Fruit fly (Drosophila melanogaster): ENCODE measurements around the gene Dhdds.

Dhdds gene

dm6 chrX:7900659-7901058 is 32.5 kb downstream of the Dhdds start:
- TF ChIP-seq dl (GFP tag; optimal IDR thresholded peaks at IDR 0.05; ENCODE audit: insufficient read depth in 1 of 2, partially characterized antibody in 2 of 2) = no peak
- TF ChIP-seq sv (GFP tag; optimal IDR thresholded peaks at IDR 0.05) = no peak
- no peak for TF ChIP-seq dmrt93B (GFP tag; optimal IDR thresholded peaks at IDR 0.05)
- no peak for TF ChIP-seq Rel (GFP tag; optimal IDR thresholded peaks at IDR 0.05)
- peak; percentile 88 for TF ChIP-seq Rel (tag; optimal IDR thresholded peaks at IDR 0.05)
- TF ChIP-seq N (GFP tag; optimal IDR thresholded peaks at IDR 0.05) = no peak
- TF ChIP-seq Abd-B (GFP tag; optimal IDR thresholded peaks at IDR 0.05) = no peak

DNA sequence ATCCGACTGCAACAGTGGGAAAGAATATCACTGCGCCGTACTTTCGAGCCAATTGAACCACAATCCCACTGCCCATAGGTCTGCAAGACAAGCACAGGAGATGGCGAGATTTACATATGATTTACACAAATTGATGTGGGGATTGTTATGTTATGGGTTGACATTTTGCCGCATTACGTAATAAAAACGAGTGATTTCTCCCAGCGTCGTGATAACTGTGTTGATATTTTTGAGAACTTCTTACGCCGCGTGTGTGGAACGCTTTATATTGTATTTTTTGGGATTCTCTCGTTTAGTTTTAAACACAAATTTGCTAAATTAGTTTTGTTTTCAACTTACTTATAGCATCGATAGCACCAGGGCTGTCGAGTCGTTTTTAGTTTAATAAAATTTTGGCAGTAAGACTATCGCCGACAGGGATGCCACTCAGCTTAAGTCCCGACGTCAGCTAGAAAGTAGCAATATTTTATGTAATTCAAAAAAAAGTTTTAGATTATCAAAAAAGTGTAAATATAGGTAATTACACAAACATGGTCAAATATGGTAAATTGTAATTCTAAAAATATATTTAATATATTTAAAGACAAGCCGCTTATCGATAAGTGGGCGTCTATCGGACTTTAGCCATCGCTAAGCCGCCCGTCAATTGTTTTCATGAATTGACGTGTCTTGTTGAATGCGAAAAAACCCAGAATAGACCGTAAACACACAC is 39.6 kb downstream of the Dhdds start, which contains the start of the genes CG45089, ND-MNLL and p115:
Gene CG45089 (minus strand): TSS at position 388 of the 712 bp plus-strand sequence.
Gene ND-MNLL (minus strand): TSS at position 388 of the 712 bp plus-strand sequence.
Gene p115 (plus strand): TSS at position 621 of the 712 bp plus-strand sequence.
- TF ChIP-seq Jra (GFP tag; optimal IDR thresholded peaks at IDR 0.05) (peak; percentile 33), pan (optimal IDR thresholded peaks at IDR 0.05) (no peak), lola (GFP tag; optimal IDR thresholded peaks at IDR 0.05) (no peak), sv (GFP tag; optimal IDR thresholded peaks at IDR 0.05) (peak; percentile 44), N (GFP tag; optimal IDR thresholded peaks at IDR 0.05) (no peak), Sp1 (GFP tag; optimal IDR thresholded peaks at IDR 0.05) (peak; percentile 59), CG9705 (GFP tag; optimal IDR thresholded peaks at IDR 0.05) (peak; percentile 50), Hr83 (GFP tag; optimal IDR thresholded peaks at IDR 0.05; ENCODE audit: poor library complexity, severe bottlenecking) (peak; percentile 31), CG32264 (GFP tag; optimal IDR thresholded peaks at IDR 0.05) (no peak), Myc (optimal IDR thresholded peaks at IDR 0.05) (peak; percentile 68), Hnf4 (GFP tag; optimal IDR thresholded peaks at IDR 0.05) (peak; percentile 79), Dif (GFP tag; optimal IDR thresholded peaks at IDR 0.05; ENCODE audit: partially characterized antibody) (no peak), br (GFP tag; optimal IDR thresholded peaks at IDR 0.05) (peak; percentile 40), usp (GFP tag; optimal IDR thresholded peaks at IDR 0.05) (no peak), fru (GFP tag; optimal IDR thresholded peaks at IDR 0.05) (peak; percentile 59), h (GFP tag; optimal IDR thresholded peaks at IDR 0.05) (peak; percentile 69), Rel (GFP tag; optimal IDR thresholded peaks at IDR 0.05) (no peak), Rel (tag; optimal IDR thresholded peaks at IDR 0.05) (peak; percentile 21), Dfd (GFP tag; optimal IDR thresholded peaks at IDR 0.05) (no peak), sage (GFP tag; optimal IDR thresholded peaks at IDR 0.05) (peak; percentile 54), Hr78 (GFP tag; optimal IDR thresholded peaks at IDR 0.05) (no peak), GATAd (GFP tag; optimal IDR thresholded peaks at IDR 0.05) (peak; percentile 37), dmrt93B (GFP tag; optimal IDR thresholded peaks at IDR 0.05) (peak; percentile 9), dl (GFP tag; optimal IDR thresholded peaks at IDR 0.05; ENCODE audit: insufficient read depth in 1 of 2, partially characterized antibody in 2 of 2) (no peak), HLH106 (tag; optimal IDR thresholded peaks at IDR 0.05) (peak; percentile 78), Mio (GFP tag; optimal IDR thresholded peaks at IDR 0.05) (no peak), CrebA (GFP tag; optimal IDR thresholded peaks at IDR 0.05; ENCODE audit: borderline replicate concordance) (no peak), foxo (GFP tag; optimal IDR thresholded peaks at IDR 0.05) (peak in 1 of 2 experiments; percentile 79), psq (GFP tag; optimal IDR thresholded peaks at IDR 0.05) (peak; percentile 55), Abd-B (GFP tag; optimal IDR thresholded peaks at IDR 0.05) (no peak), jim (GFP tag; optimal IDR thresholded peaks at IDR 0.05) (no peak), tai (GFP tag; optimal IDR thresholded peaks at IDR 0.05) (no peak), Vsx2 (GFP tag; optimal IDR thresholded peaks at IDR 0.05; ENCODE audit: partially characterized antibody) (no peak), woc (GFP tag; optimal IDR thresholded peaks at IDR 0.05) (peak; percentile 61), dsf (GFP tag; optimal IDR thresholded peaks at IDR 0.05; ENCODE audit: borderline replicate concordance) (peak; percentile 32), OdsH (GFP tag; optimal IDR thresholded peaks at IDR 0.05) (peak; percentile 50), ey (GFP tag; optimal IDR thresholded peaks at IDR 0.05) (peak; percentile 30), rgr (GFP tag; optimal IDR thresholded peaks at IDR 0.05) (peak; percentile 70)

Measured in whole organism, wandering third instar larva.